Worm (Caenorhabditis elegans): ENCODE data around the gene Y32F6A.4.

The Y32F6A.4 gene

ce11 chrV:10472901-10473774 lies 39.3 kb upstream of the Y32F6A.4 start:
- TF ChIP-seq attf-6 (GFP tag; IDR thresholded peaks at IDR 0.05) (no peak), ama-1 (optimal IDR thresholded peaks at IDR 0.05) (peak; percentile 58), ama-1 (GFP tag; optimal IDR thresholded peaks at IDR 0.05) (no peak), ztf-26 (tag; optimal IDR thresholded peaks at IDR 0.05) (peak; percentile 21)

- TF ChIP-seq nfya-1 (tag; optimal IDR thresholded peaks at IDR 0.05; ENCODE audit: borderline replicate concordance, insufficient read depth) (no peak), nhr-120 (GFP tag; IDR thresholded peaks at IDR 0.05) (no peak), ceh-27 (GFP tag; optimal IDR thresholded peaks at IDR 0.05) (no peak), Y53G8AR.9 (GFP tag; conservative IDR thresholded peaks at IDR 0.05) (no peak), F55B11.4 (tag; optimal IDR thresholded peaks at IDR 0.05; ENCODE audit: borderline replicate concordance, insufficient read depth) (no peak), nhr-27 (tag; optimal IDR thresholded peaks at IDR 0.05) (no peak), F10E7.11 (tag; optimal IDR thresholded peaks at IDR 0.05) (no peak), snpc-4 (GFP tag; optimal IDR thresholded peaks at IDR 0.05) (no peak), snpc-4 (tag; optimal IDR thresholded peaks at IDR 0.05) (no peak)
Measured at ce11 chrV:10471007-10471406, 37.1 kb upstream of the Y32F6A.4 start.

DNA sequence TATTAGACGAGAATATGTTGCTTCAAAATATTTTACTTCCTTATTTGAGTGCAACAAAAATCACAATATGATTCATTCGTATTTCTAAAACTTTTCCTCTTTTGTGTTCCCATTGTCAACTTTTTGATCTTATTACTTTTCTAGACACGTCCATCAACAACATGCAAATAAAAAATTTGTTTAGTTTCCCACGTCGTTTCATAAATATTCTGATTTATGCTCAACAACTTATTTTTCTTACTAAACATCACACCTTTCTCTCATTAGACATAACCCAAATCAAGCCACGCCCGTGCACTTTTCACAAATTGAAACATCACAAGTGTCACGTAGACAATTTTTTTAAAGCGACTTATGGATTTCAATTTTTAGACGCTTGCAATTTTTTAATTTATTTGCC lies 36.0 kb upstream of the Y32F6A.4 start:
- no peak for TF ChIP-seq xnd-1 (tag; optimal IDR thresholded peaks at IDR 0.05)
- no peak for TF ChIP-seq Y53G8AR.9 (GFP tag; conservative IDR thresholded peaks at IDR 0.05)
- TF ChIP-seq sptf-2 (GFP tag; optimal IDR thresholded peaks at IDR 0.05): no peak
- TF ChIP-seq F23B12.7 (tag; optimal IDR thresholded peaks at IDR 0.05; ENCODE audit: insufficient read depth): no peak
- no peak for TF ChIP-seq B0261.1 (tag; optimal IDR thresholded peaks at IDR 0.05)
- no peak for TF ChIP-seq rcor-1 (GFP tag; IDR thresholded peaks at IDR 0.05)
- TF ChIP-seq dpff-1 (tag; optimal IDR thresholded peaks at IDR 0.05): no peak
- no peak for TF ChIP-seq atf-7 (tag; optimal IDR thresholded peaks at IDR 0.05)
- TF ChIP-seq nfya-1 (tag; optimal IDR thresholded peaks at IDR 0.05; ENCODE audit: borderline replicate concordance, insufficient read depth): no peak
- no peak for TF ChIP-seq chd-7 (tag; optimal IDR thresholded peaks at IDR 0.05)
- TF ChIP-seq B0019.2 (GFP tag; conservative IDR thresholded peaks at IDR 0.05): no peak
- TF ChIP-seq F33H1.4 (GFP tag; IDR thresholded peaks at IDR 0.05): no peak
- no peak for TF ChIP-seq nhr-179 (tag; optimal IDR thresholded peaks at IDR 0.05)
- TF ChIP-seq K11D2.4 (GFP tag; IDR thresholded peaks at IDR 0.05): no peak
- TF ChIP-seq Y56A3A.18 (GFP tag; IDR thresholded peaks at IDR 0.05): no peak
- TF ChIP-seq nfya-2 (GFP tag; IDR thresholded peaks at IDR 0.05): no peak
- TF ChIP-seq ztf-22 (GFP tag; optimal IDR thresholded peaks at IDR 0.05): no peak
- no peak for TF ChIP-seq ztf-28 (GFP tag; IDR thresholded peaks at IDR 0.05)

DNA sequence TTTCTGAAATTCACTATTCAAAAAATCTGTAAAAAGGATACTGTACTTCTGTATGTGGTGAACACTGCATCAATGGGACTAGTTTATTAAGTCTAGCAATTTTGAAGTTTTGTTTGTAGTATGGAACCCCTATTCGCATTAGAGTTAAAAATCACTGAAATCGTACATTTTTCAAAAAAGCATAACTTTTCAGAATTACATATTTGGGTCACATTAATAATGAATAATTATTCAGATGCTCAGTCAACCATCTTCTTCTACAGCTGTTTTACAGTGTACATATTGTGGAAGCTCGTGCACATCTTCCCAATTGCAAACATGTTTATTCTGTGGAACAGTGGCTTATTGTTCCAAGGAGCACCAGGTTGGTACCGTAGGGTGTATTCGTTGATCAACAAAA lies 34.8 kb upstream of the Y32F6A.4 start:
- no peak for TF ChIP-seq let-526 (GFP tag; IDR thresholded peaks at IDR 0.05)
- TF ChIP-seq ama-1 (optimal IDR thresholded peaks at IDR 0.05): peak; percentile 44
- TF ChIP-seq ama-1 (GFP tag; optimal IDR thresholded peaks at IDR 0.05): no peak

ce11 chrV:10468190-10468589 lies 34.3 kb upstream of the Y32F6A.4 start, which contains the start of gene egl-9:
egl-9 (plus strand) TSS chrV:10468517.
- TF ChIP-seq lin-26 (GFP tag; IDR thresholded peaks at IDR 0.05) (0 out of 2 replicates have a peak, but pooled peaks have one; percentile 38), B0261.1 (tag; optimal IDR thresholded peaks at IDR 0.05) (no peak), madf-8 (GFP tag; conservative IDR thresholded peaks at IDR 0.05) (no peak), chd-7 (tag; optimal IDR thresholded peaks at IDR 0.05) (peak; percentile 60), hmg-1.2 (GFP tag; IDR thresholded peaks at IDR 0.05) (0 out of 2 replicates have a peak, but pooled peaks have one; percentile 12), K11D2.4 (GFP tag; IDR thresholded peaks at IDR 0.05) (peak; percentile 12; the same call in 1 of the 2 replicates), hlh-12 (tag; optimal IDR thresholded peaks at IDR 0.05) (no peak), ceh-27 (GFP tag; optimal IDR thresholded peaks at IDR 0.05) (no peak), ama-1 (optimal IDR thresholded peaks at IDR 0.05) (peak; percentile 87), ama-1 (GFP tag; optimal IDR thresholded peaks at IDR 0.05) (no peak), tbp1 (GFP tag; optimal IDR thresholded peaks at IDR 0.05) (peak; percentile 32), ztf-22 (GFP tag; optimal IDR thresholded peaks at IDR 0.05) (no peak), ets-4 (GFP tag; optimal IDR thresholded peaks at IDR 0.05) (peak; percentile 9), ztf-26 (tag; optimal IDR thresholded peaks at IDR 0.05) (peak; percentile 26), nhr-80 (tag; optimal IDR thresholded peaks at IDR 0.05) (peak; percentile 86), lin-54 (GFP tag; optimal IDR thresholded peaks at IDR 0.05) (peak; percentile 13), attf-5 (GFP tag; optimal IDR thresholded peaks at IDR 0.05) (peak; percentile 37), lin-35 (GFP tag; optimal IDR thresholded peaks at IDR 0.05) (no peak), snpc-4 (GFP tag; optimal IDR thresholded peaks at IDR 0.05) (no peak), snpc-4 (tag; optimal IDR thresholded peaks at IDR 0.05) (no peak)

Measured in whole organism, young adult.